Worm (Caenorhabditis elegans) whole organism, L4 larva: ENCODE results near the gene ZK822.1.
A peak's percentile ranks its signal among the peaks of the same experiment; 100 is the strongest.

Source experiments
- D1046.2 ChIP-seq: fragments of 200-800 bp; sonication (Bioruptor generic); IDR thresholded peaks from 2 replicates; pipeline ENCODE4 v1.3.6; 2022; ENCODE audit warnings: missing genetic modification characterization, missing compliant biosample characterization
- F26F4.8 ChIP-seq: fragments of 200-800 bp; sonication (Bioruptor generic); conservative IDR thresholded peaks from 2 replicates; pipeline ENCODE4 v1.3.6; 2022; ENCODE audit warnings: missing genetic modification characterization, missing compliant biosample characterization
- F37D6.2 ChIP-seq: sonication (generic microtip); optimal IDR thresholded peaks from 2 replicates; lab custom pipeline; 2016; ENCODE audit warnings: mild to moderate bottlenecking, missing genetic modification characterization, missing compliant biosample characterization
- ZK546.5 ChIP-seq, 2 experiments: sonication (generic microtip); optimal IDR thresholded peaks; 2 replicates each; lab custom pipeline; 2017; ENCODE audit warnings: missing biosample characterization in 2 of 2, missing genetic modification characterization in 2 of 2
- aha-1 ChIP-seq: fragments of 150-350 bp; peaks from one replicate; lab custom pipeline; 2014; ENCODE audit warnings: missing biosample characterization, missing genetic modification characterization
- ama-1 ChIP-seq: fragments of 150-350 bp; optimal IDR thresholded peaks from 2 replicates; lab custom pipeline; 2014; ENCODE audit warnings: inconsistent platforms, mixed read lengths
- attf-4 ChIP-seq: sonication (generic microtip); optimal IDR thresholded peaks from 3 replicates; lab custom pipeline; 2017; ENCODE audit warnings: missing biosample characterization, missing genetic modification characterization
- ceh-20 ChIP-seq: fragments of 200-800 bp; sonication (Bioruptor generic); IDR thresholded peaks from 2 replicates; pipeline ENCODE4 v1.3.6; 2022; ENCODE audit warnings: missing genetic modification reagents, missing genetic modification characterization, missing compliant biosample characterization
- ceh-62 ChIP-seq: sonication (generic microtip); optimal IDR thresholded peaks from 2 replicates; lab custom pipeline; 2017; ENCODE audit warnings: missing biosample characterization, missing genetic modification characterization
- ceh-82 ChIP-seq: sonication (generic microtip); optimal IDR thresholded peaks from 2 replicates; lab custom pipeline; 2017; ENCODE audit warnings: missing biosample characterization, missing genetic modification characterization
- ctbp-1 ChIP-seq: fragments of 200-800 bp; sonication (Bioruptor generic); IDR thresholded peaks from 2 replicates; pipeline ENCODE4 v1.3.6; 2022; ENCODE audit warnings: missing genetic modification reagents, missing genetic modification characterization, missing compliant biosample characterization
- daf-16 ChIP-seq, 3 experiments: sonication (generic microtip); optimal IDR thresholded peaks; 2 replicates each; lab custom pipeline; 2016 to 2017; ENCODE audit warnings: missing genetic modification characterization in 3 of 3, missing genetic modification reagents in 3 of 3, mild to moderate bottlenecking in 2 of 3, missing compliant biosample characterization in 2 of 3, missing biosample characterization in 1 of 3, moderate library complexity in 1 of 3
- daf-19 ChIP-seq: fragments of 200-800 bp; sonication (Bioruptor generic); conservative IDR thresholded peaks from 2 replicates; pipeline ENCODE4 v1.3.6; 2022; ENCODE audit warnings: missing genetic modification characterization, missing compliant biosample characterization
- daf-8 ChIP-seq: fragments of 200-800 bp; sonication (Bioruptor generic); IDR thresholded peaks from 2 replicates; pipeline ENCODE4 v1.3.6; 2022; ENCODE audit warnings: missing genetic modification characterization, missing compliant biosample characterization
- dmd-6 ChIP-seq: fragments of 200-800 bp; sonication (Bioruptor generic); IDR thresholded peaks from 2 replicates; pipeline ENCODE4 v1.3.6; 2022; ENCODE audit warnings: missing genetic modification reagents, missing genetic modification characterization, missing compliant biosample characterization
- dpl-1 ChIP-seq: fragments of 150-350 bp; optimal IDR thresholded peaks from 2 replicates; lab custom pipeline; 2014; ENCODE audit warnings: missing biosample characterization, missing genetic modification reagents, missing genetic modification characterization
- dve-1 ChIP-seq: sonication (generic microtip); optimal IDR thresholded peaks from 2 replicates; lab custom pipeline; 2017; ENCODE audit warnings: antibody characterized with exemption, mild to moderate bottlenecking, missing genetic modification characterization, missing compliant biosample characterization; ENCODE audit not compliant: insufficient read depth
- egl-27 ChIP-seq: sonication (generic microtip); optimal IDR thresholded peaks from 3 replicates; lab custom pipeline; 2017; ENCODE audit warnings: missing biosample characterization, missing genetic modification reagents, missing genetic modification characterization
- fos-1 ChIP-seq: fragments of 150-350 bp; optimal IDR thresholded peaks from 2 replicates; lab custom pipeline; 2014; ENCODE audit warnings: missing biosample characterization, missing genetic modification characterization
- hif-1 ChIP-seq, 2 experiments: sonication (generic microtip); optimal IDR thresholded peaks; 2 replicates each; lab custom pipeline; 2016 to 2017; ENCODE audit warnings: missing compliant biosample characterization in 2 of 2, missing genetic modification characterization in 2 of 2, missing genetic modification reagents in 2 of 2, missing genotype in 2 of 2, mild to moderate bottlenecking in 1 of 2
- hlh-11 ChIP-seq: fragments of 200-800 bp; sonication (Bioruptor generic); optimal IDR thresholded peaks from 2 replicates; lab custom pipeline; 2018; ENCODE audit warnings: mild to moderate bottlenecking, missing genetic modification characterization, missing compliant biosample characterization
- hlh-30 ChIP-seq: sonication (generic microtip); optimal IDR thresholded peaks from 2 replicates; lab custom pipeline; 2017; ENCODE audit warnings: antibody characterized with exemption, mild to moderate bottlenecking, missing genetic modification characterization, missing compliant biosample characterization; ENCODE audit not compliant: insufficient read depth
- hmg-1.1 ChIP-seq: fragments of 200-800 bp; sonication (Bioruptor generic); IDR thresholded peaks from 2 replicates; pipeline ENCODE4 v1.3.6; 2022; ENCODE audit warnings: missing genetic modification reagents, missing genetic modification characterization, missing compliant biosample characterization
- lin-29 ChIP-seq: fragments of 200-800 bp; sonication (Bioruptor generic); IDR thresholded peaks from 2 replicates; pipeline ENCODE4 v1.3.6; 2022; ENCODE audit warnings: missing genetic modification reagents, missing genetic modification characterization, missing compliant biosample characterization
- lsy-2 ChIP-seq, 2 experiments: fragments of 150-350 bp in 1 of 2; sonication (generic microtip) in 1 of 2; optimal IDR thresholded peaks; 2 replicates each; lab custom pipeline; 2014 to 2017; ENCODE audit warnings: missing biosample characterization in 2 of 2, missing genetic modification characterization in 2 of 2
- mdl-1 ChIP-seq, 2 experiments: fragments of 150-350 bp in 1 of 2; sonication (generic microtip) in 1 of 2; optimal IDR thresholded peaks; 2 replicates each; lab custom pipeline; 2014 to 2017; ENCODE audit warnings: missing biosample characterization in 2 of 2, missing genetic modification characterization in 2 of 2
- mep-1 ChIP-seq: fragments of 150-350 bp; sonication (generic microtip); optimal IDR thresholded peaks from 3 replicates; lab custom pipeline; 2014; ENCODE audit warnings: missing biosample characterization, missing genetic modification characterization
- nhr-28 ChIP-seq: fragments of 150-350 bp; optimal IDR thresholded peaks from 2 replicates; lab custom pipeline; 2014; ENCODE audit warnings: missing biosample characterization, missing genetic modification characterization
- nhr-48 ChIP-seq: sonication (generic microtip); optimal IDR thresholded peaks from 2 replicates; lab custom pipeline; 2016; ENCODE audit warnings: mild to moderate bottlenecking, missing genetic modification characterization, missing compliant biosample characterization
- nhr-6 ChIP-seq: fragments of 150-350 bp; optimal IDR thresholded peaks from 2 replicates; lab custom pipeline; 2014; ENCODE audit warnings: missing biosample characterization, missing genetic modification characterization
- pha-4 ChIP-seq, 2 experiments: fragments of 150-350 bp in 1 of 2; fragments of 200-800 bp in 1 of 2; sonication (Bioruptor generic) in 1 of 2; IDR thresholded peaks in 1 of 2; optimal IDR thresholded peaks in 1 of 2; 2 replicates each; pipeline versions ENCODE4 v1.3.6 to Lab custom; 2014 to 2022; ENCODE audit warnings: missing genetic modification characterization in 2 of 2, missing genetic modification reagents in 2 of 2, missing biosample characterization in 1 of 2, missing compliant biosample characterization in 1 of 2
- pqm-1 ChIP-seq: sonication (generic microtip); optimal IDR thresholded peaks from 2 replicates; lab custom pipeline; 2017; ENCODE audit warnings: missing biosample characterization, missing genetic modification characterization
- rbr-2 ChIP-seq: sonication (generic microtip); optimal IDR thresholded peaks from 2 replicates; lab custom pipeline; 2016; ENCODE audit warnings: missing genotype, missing genetic modification characterization, missing compliant biosample characterization
- sdz-12 ChIP-seq: fragments of 200-800 bp; sonication (Bioruptor generic); optimal IDR thresholded peaks from 2 replicates; lab custom pipeline; 2018; ENCODE audit warnings: mild to moderate bottlenecking, missing genetic modification characterization, missing compliant biosample characterization
- snpc-1.2 ChIP-seq: fragments of 200-800 bp; sonication (Bioruptor generic); IDR thresholded peaks from 2 replicates; pipeline ENCODE4 v1.3.6; 2022; ENCODE audit warnings: missing genetic modification reagents, missing genetic modification characterization, missing compliant biosample characterization
- snpc-4 ChIP-seq: fragments of 150-350 bp; optimal IDR thresholded peaks from 2 replicates; lab custom pipeline; 2014; ENCODE audit warnings: missing biosample characterization, missing genetic modification characterization
- tag-97 ChIP-seq: fragments of 200-800 bp; sonication (Bioruptor generic); IDR thresholded peaks from 2 replicates; pipeline ENCODE4 v1.3.6; 2022; ENCODE audit warnings: missing genetic modification characterization, missing compliant biosample characterization
- tra-1 ChIP-seq: fragments of 200-800 bp; sonication (Bioruptor generic); IDR thresholded peaks from 2 replicates; pipeline ENCODE4 v1.3.6; 2022; ENCODE audit warnings: missing genetic modification reagents, missing genetic modification characterization, missing compliant biosample characterization
- unc-130 ChIP-seq: sonication (generic microtip); optimal IDR thresholded peaks from 2 replicates; lab custom pipeline; 2016; ENCODE audit warnings: missing genetic modification reagents, missing genetic modification characterization, missing compliant biosample characterization
- zag-1 ChIP-seq: fragments of 150-350 bp; optimal IDR thresholded peaks from 2 replicates; lab custom pipeline; 2014; ENCODE audit warnings: missing biosample characterization, missing genetic modification characterization
- zfp-2 ChIP-seq: sonication (generic microtip); optimal IDR thresholded peaks from 2 replicates; lab custom pipeline; 2016; ENCODE audit warnings: mild to moderate bottlenecking, missing genetic modification characterization, missing compliant biosample characterization
- ztf-11 ChIP-seq: fragments of 150-350 bp; optimal IDR thresholded peaks from 2 replicates; lab custom pipeline; 2014; ENCODE audit warnings: missing biosample characterization, missing genetic modification characterization
- ztf-7 ChIP-seq: fragments of 150-350 bp; optimal IDR thresholded peaks from 2 replicates; lab custom pipeline; 2014; ENCODE audit warnings: missing biosample characterization, missing genetic modification characterization

The ZK822.1 gene

DNA sequence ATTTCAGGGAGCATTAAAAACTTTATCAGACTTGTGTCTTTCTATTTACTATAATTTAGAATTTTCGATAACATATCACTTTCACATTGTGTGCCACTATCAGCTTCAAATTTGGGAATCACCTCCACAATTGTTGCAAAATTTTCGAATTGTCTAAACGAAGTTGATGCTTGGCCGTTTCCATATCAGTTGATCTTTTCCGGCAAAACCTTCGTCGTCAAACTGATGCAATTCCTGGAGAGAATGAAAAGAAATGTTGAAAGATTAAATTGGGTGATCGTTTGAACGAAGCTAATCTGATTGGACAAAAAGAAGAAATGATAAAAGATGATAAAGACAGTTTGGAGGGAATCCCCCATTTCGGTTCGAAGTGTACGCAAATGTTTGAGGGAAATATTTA lies 33.7 kb upstream of the ZK822.1 start (continued):
- no peak for TF ChIP-seq daf-8 (GFP tag; lab: Robert Waterston, UW)
- TF ChIP-seq ceh-82, result no peak
- TF ChIP-seq ama-1 (lab: Kevin White, UChicago), result peak; percentile 55
- no peak for TF ChIP-seq F26F4.8 (GFP tag; lab: Robert Waterston, UW)
- TF ChIP-seq ztf-11 (tag; lab: Kevin White, UChicago), result no peak
- TF ChIP-seq snpc-4, result no peak
- no peak for TF ChIP-seq ctbp-1 (GFP tag; lab: Robert Waterston, UW)
- TF ChIP-seq tag-97 (GFP tag; lab: Robert Waterston, UW), result no peak
- peak; percentile 82 for TF ChIP-seq hlh-11
- peak; percentile 71 for TF ChIP-seq fos-1 (tag; lab: Kevin White, UChicago)
- TF ChIP-seq hmg-1.1 (GFP tag; lab: Robert Waterston, UW), result peak; percentile 15; the same call in 1 of the 2 replicates
- no peak for TF ChIP-seq nhr-6 (tag; lab: Kevin White, UChicago)
- TF ChIP-seq ztf-7, result no peak
- no peak for TF ChIP-seq F37D6.2 (tag; lab: Kevin White, UChicago)
- TF ChIP-seq ceh-62 (tag; lab: Kevin White, UChicago), result no peak
- no peak for TF ChIP-seq daf-19 (GFP tag; lab: Robert Waterston, UW)
- no peak for TF ChIP-seq D1046.2 (GFP tag; lab: Robert Waterston, UW)
- TF ChIP-seq attf-4 (tag; lab: Kevin White, UChicago), result no peak
- no peak for TF ChIP-seq dpl-1 (GFP tag; lab: Kevin White, UChicago)
- TF ChIP-seq egl-27 (tag; lab: Kevin White, UChicago), result no peak
- TF ChIP-seq zag-1 (tag; lab: Kevin White, UChicago), result no peak
- no peak for TF ChIP-seq unc-130 (GFP tag; lab: Kevin White, UChicago)
- peak; percentile 65 for TF ChIP-seq tra-1 (GFP tag; lab: Robert Waterston, UW)
- no peak for TF ChIP-seq lin-29 (GFP tag; lab: Robert Waterston, UW)
- TF ChIP-seq aha-1 (tag; lab: Kevin White, UChicago), result peak; percentile 95
- TF ChIP-seq daf-16 (GFP tag; optimal IDR thresholded peaks at IDR 0.05; lab: Kevin White, UChicago), result peak in 1 of 2 experiments; percentile 73
- peak; percentile 92 for TF ChIP-seq daf-16 (tag; optimal IDR thresholded peaks at IDR 0.05; lab: Kevin White, UChicago)
- no peak for TF ChIP-seq rbr-2

DNA sequence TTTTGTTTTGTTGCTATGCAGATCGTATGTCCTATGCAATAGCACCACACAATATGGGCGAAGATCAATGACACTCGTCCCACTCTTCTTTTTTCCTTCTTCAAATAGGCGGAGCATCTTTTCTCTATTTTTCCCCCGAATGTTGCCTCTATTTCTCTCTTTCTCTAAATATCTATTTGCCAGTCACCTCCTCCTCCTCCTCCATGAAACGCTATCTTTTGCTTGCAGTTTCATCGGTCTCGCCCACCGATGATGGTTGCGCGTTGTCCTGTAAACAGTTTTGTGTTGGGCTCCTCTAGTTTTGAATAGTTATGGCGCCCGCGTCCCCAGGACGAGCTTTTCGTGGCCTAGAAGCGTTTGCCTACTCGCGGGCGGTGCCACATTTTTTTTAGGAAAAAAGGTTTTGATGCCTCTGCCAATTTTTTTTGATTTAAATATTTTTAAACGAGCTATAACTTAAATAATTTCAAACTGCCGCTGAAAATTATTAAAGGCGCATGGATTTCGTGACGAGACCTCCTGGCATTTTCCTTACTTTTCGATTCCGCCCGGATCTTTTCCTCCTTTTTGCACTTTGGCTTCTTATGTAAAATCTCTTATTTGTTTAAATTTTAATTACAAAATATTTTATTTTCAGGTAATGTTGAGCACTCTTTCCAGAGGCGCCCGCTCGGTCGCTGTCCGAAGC lies 30.8 kb upstream of the ZK822.1 start, which contains the start of gene gdh-1:
TSS of gene gdh-1 (plus strand) at position 638 of the 688 bp plus-strand sequence.
- TF ChIP-seq egl-27 (tag; lab: Kevin White, UChicago) (no peak), aha-1 (tag; lab: Kevin White, UChicago) (peak; percentile 93), pha-4 (GFP tag; IDR thresholded peaks at IDR 0.05; lab: Robert Waterston, UW) (no peak), pha-4 (tag; optimal IDR thresholded peaks at IDR 0.05; lab: Kevin White, UChicago) (peak; percentile 35), daf-8 (GFP tag; lab: Robert Waterston, UW) (no peak), mdl-1 (tag; optimal IDR thresholded peaks at IDR 0.05; lab: Kevin White, UChicago) (peak in 1 of 2 experiments; percentile 58), nhr-6 (tag; lab: Kevin White, UChicago) (no peak), dve-1 (peak; percentile 57), hlh-30 (tag; lab: Kevin White, UChicago) (peak; percentile 24), nhr-48 (tag; lab: Kevin White, UChicago) (no peak), unc-130 (GFP tag; lab: Kevin White, UChicago) (no peak), daf-16 (GFP tag; optimal IDR thresholded peaks at IDR 0.05; lab: Kevin White, UChicago) (no peak), daf-16 (tag; optimal IDR thresholded peaks at IDR 0.05; lab: Kevin White, UChicago) (peak; percentile 60), ceh-20 (0 out of 2 replicates have a peak, but pooled peaks have one; percentile 23), hlh-11 (peak; percentile 66), dmd-6 (GFP tag; lab: Robert Waterston, UW) (peak; percentile 56), hmg-1.1 (GFP tag; lab: Robert Waterston, UW) (peak; percentile 50), hif-1 (tag; optimal IDR thresholded peaks at IDR 0.05; lab: Kevin White, UChicago) (peak in 1 of 2 experiments; percentile 44), ama-1 (lab: Kevin White, UChicago) (peak; percentile 84), lsy-2 (tag; optimal IDR thresholded peaks at IDR 0.05; lab: Kevin White, UChicago) (peak in 1 of 2 experiments; percentile 56), zfp-2 (tag; lab: Kevin White, UChicago) (no peak), sdz-12 (GFP tag; lab: Kevin White, UChicago) (no peak), ZK546.5 (tag; optimal IDR thresholded peaks at IDR 0.05; lab: Kevin White, UChicago) (no peak), mep-1 (tag; lab: Kevin White, UChicago) (no peak), lin-29 (GFP tag; lab: Robert Waterston, UW) (no peak), snpc-1.2 (GFP tag; lab: Robert Waterston, UW) (0 out of 2 replicates have a peak, but pooled peaks have one; percentile 15), pqm-1 (tag; lab: Kevin White, UChicago) (peak; percentile 5), nhr-28 (peak; percentile 74)
